Fruit fly (Drosophila melanogaster): ENCODE results near the gene Spn.

Spn gene

dm6 chr3L:2482941-2483541 lies 71.1 kb downstream of the Spn start:
- no peak for TF ChIP-seq CG14655 (GFP tag; optimal IDR thresholded peaks at IDR 0.05)
- TF ChIP-seq Pif1B (GFP tag; optimal IDR thresholded peaks at IDR 0.05), result no peak
- TF ChIP-seq CG34367 (tag; optimal IDR thresholded peaks at IDR 0.05), result no peak
- TF ChIP-seq Snoo (tag; optimal IDR thresholded peaks at IDR 0.05), result no peak
- TF ChIP-seq CG13204 (GFP tag; optimal IDR thresholded peaks at IDR 0.05), result no peak
- TF ChIP-seq CG8159 (tag; optimal IDR thresholded peaks at IDR 0.05), result no peak
- no peak for TF ChIP-seq CG10348 (GFP tag; IDR thresholded peaks at IDR 0.05)
- no peak for TF ChIP-seq CG8301 (tag; optimal IDR thresholded peaks at IDR 0.05)
- TF ChIP-seq EcR (GFP tag; optimal IDR thresholded peaks at IDR 0.05), result no peak
- no peak for TF ChIP-seq CG4496 (GFP tag; IDR thresholded peaks at IDR 0.05)
- TF ChIP-seq D1 (tag; optimal IDR thresholded peaks at IDR 0.05), result no peak
- no peak for TF ChIP-seq CG12605 (GFP tag; IDR thresholded peaks at IDR 0.05)
- no peak for TF ChIP-seq gl (tag; optimal IDR thresholded peaks at IDR 0.05)
- no peak for TF ChIP-seq CG17806 (tag; optimal IDR thresholded peaks at IDR 0.05)
- no peak for TF ChIP-seq rn (GFP tag; IDR thresholded peaks at IDR 0.05)
- no peak for TF ChIP-seq fd96Ca (GFP tag; IDR thresholded peaks at IDR 0.05)

dm6 chr3L:2481470-2481869 lies 72.6 kb downstream of the Spn start:
- peak; percentile 48 for TF ChIP-seq CG8159 (tag; optimal IDR thresholded peaks at IDR 0.05)
- TF ChIP-seq CG8301 (tag; optimal IDR thresholded peaks at IDR 0.05), result peak; percentile 18
- TF ChIP-seq CG9948 (tag; optimal IDR thresholded peaks at IDR 0.05), result peak; percentile 29
- TF ChIP-seq fd96Ca (GFP tag; IDR thresholded peaks at IDR 0.05), result peak; percentile 56; the same call in 1 of the 3 replicates
- TF ChIP-seq CG4496 (GFP tag; IDR thresholded peaks at IDR 0.05), result peak; percentile 49; the same call in 2 of the 3 replicates
- no peak for TF ChIP-seq D1 (tag; optimal IDR thresholded peaks at IDR 0.05)
- TF ChIP-seq CG12605 (GFP tag; IDR thresholded peaks at IDR 0.05), result no peak
- no peak for TF ChIP-seq CG13204 (GFP tag; optimal IDR thresholded peaks at IDR 0.05)
- no peak for TF ChIP-seq gl (tag; optimal IDR thresholded peaks at IDR 0.05)
- peak; percentile 28 for TF ChIP-seq CG15710 (tag; optimal IDR thresholded peaks at IDR 0.05)
- TF ChIP-seq EcR (GFP tag; optimal IDR thresholded peaks at IDR 0.05), result no peak
- peak; percentile 26; the same call in 1 of the 2 replicates for TF ChIP-seq CG32121 (GFP tag; IDR thresholded peaks at IDR 0.05)
- TF ChIP-seq CG17806 (tag; optimal IDR thresholded peaks at IDR 0.05), result peak; percentile 50
- no peak for TF ChIP-seq CG10348 (GFP tag; IDR thresholded peaks at IDR 0.05)
- TF ChIP-seq Pif1B (GFP tag; optimal IDR thresholded peaks at IDR 0.05), result peak; percentile 64
- peak; percentile 25 for TF ChIP-seq CG14655 (GFP tag; optimal IDR thresholded peaks at IDR 0.05)
- peak; percentile 38; the same call in 1 of the 2 replicates for TF ChIP-seq Ets98B (GFP tag; IDR thresholded peaks at IDR 0.05)
- peak; percentile 51; the same call in 1 of the 2 replicates for TF ChIP-seq rn (GFP tag; IDR thresholded peaks at IDR 0.05)
- no peak for TF ChIP-seq Snoo (tag; optimal IDR thresholded peaks at IDR 0.05)
- TF ChIP-seq Pif1A (GFP tag; optimal IDR thresholded peaks at IDR 0.05), result peak; percentile 52
- no peak for TF ChIP-seq CG34367 (tag; optimal IDR thresholded peaks at IDR 0.05)

DNA sequence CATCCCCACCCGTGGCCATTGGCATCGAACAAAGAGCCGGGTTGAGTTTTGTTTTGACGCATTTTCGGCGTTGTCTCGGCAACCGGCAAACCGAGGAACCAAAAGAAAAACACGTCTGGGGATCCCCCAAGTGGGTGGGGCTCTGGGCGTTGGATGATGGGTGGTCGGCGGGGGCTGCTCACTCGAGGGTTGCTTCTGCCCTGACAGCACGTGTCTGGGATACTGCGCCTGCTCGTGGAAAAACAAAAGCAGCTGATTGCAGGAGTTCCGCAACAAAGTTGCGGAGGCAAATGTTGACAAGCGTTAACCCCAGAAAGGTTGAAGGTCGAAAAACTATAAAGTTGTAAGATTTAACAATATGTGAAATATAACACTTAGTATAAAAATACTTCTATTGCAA lies 73.6 kb downstream of the Spn start:
- no peak for TF ChIP-seq CG8159 (tag; optimal IDR thresholded peaks at IDR 0.05)
- TF ChIP-seq CG14655 (GFP tag; optimal IDR thresholded peaks at IDR 0.05), result no peak
- TF ChIP-seq CG10348 (GFP tag; IDR thresholded peaks at IDR 0.05), result no peak
- TF ChIP-seq CG32121 (GFP tag; IDR thresholded peaks at IDR 0.05), result no peak
- TF ChIP-seq Pif1B (GFP tag; optimal IDR thresholded peaks at IDR 0.05), result no peak
- TF ChIP-seq Ets98B (GFP tag; IDR thresholded peaks at IDR 0.05), result no peak
- TF ChIP-seq Pif1A (GFP tag; optimal IDR thresholded peaks at IDR 0.05), result no peak
- no peak for TF ChIP-seq CG34367 (tag; optimal IDR thresholded peaks at IDR 0.05)
- TF ChIP-seq CG8301 (tag; optimal IDR thresholded peaks at IDR 0.05), result no peak
- TF ChIP-seq D1 (tag; optimal IDR thresholded peaks at IDR 0.05), result no peak
- no peak for TF ChIP-seq rn (GFP tag; IDR thresholded peaks at IDR 0.05)
- no peak for TF ChIP-seq CG13204 (GFP tag; optimal IDR thresholded peaks at IDR 0.05)
- TF ChIP-seq CG15710 (tag; optimal IDR thresholded peaks at IDR 0.05), result no peak
- no peak for TF ChIP-seq Snoo (tag; optimal IDR thresholded peaks at IDR 0.05)
- TF ChIP-seq fd96Ca (GFP tag; IDR thresholded peaks at IDR 0.05), result no peak
- TF ChIP-seq gl (tag; optimal IDR thresholded peaks at IDR 0.05), result no peak
- TF ChIP-seq CG17806 (tag; optimal IDR thresholded peaks at IDR 0.05), result no peak
- TF ChIP-seq EcR (GFP tag; optimal IDR thresholded peaks at IDR 0.05), result no peak
- TF ChIP-seq CG9948 (tag; optimal IDR thresholded peaks at IDR 0.05), result no peak
- no peak for TF ChIP-seq CG12605 (GFP tag; IDR thresholded peaks at IDR 0.05)

- TF ChIP-seq CG4496 (GFP tag; IDR thresholded peaks at IDR 0.05) (peak; percentile 74; the same call in 2 of the 3 replicates), CG14655 (GFP tag; optimal IDR thresholded peaks at IDR 0.05) (peak; percentile 89), EcR (GFP tag; optimal IDR thresholded peaks at IDR 0.05) (peak; percentile 100), Ets98B (GFP tag; IDR thresholded peaks at IDR 0.05) (peak; percentile 29), CG8301 (tag; optimal IDR thresholded peaks at IDR 0.05) (peak; percentile 81), CG15710 (tag; optimal IDR thresholded peaks at IDR 0.05) (peak; percentile 94), CG8159 (tag; optimal IDR thresholded peaks at IDR 0.05) (peak; percentile 97), CG17806 (tag; optimal IDR thresholded peaks at IDR 0.05) (peak; percentile 95), CG13204 (GFP tag; optimal IDR thresholded peaks at IDR 0.05) (peak; percentile 74), gl (tag; optimal IDR thresholded peaks at IDR 0.05) (peak; percentile 84), CG9948 (tag; optimal IDR thresholded peaks at IDR 0.05) (peak; percentile 88), CG32121 (GFP tag; IDR thresholded peaks at IDR 0.05) (peak; percentile 53; the same call in 1 of the 2 replicates), D1 (tag; optimal IDR thresholded peaks at IDR 0.05) (peak; percentile 88), Snoo (tag; optimal IDR thresholded peaks at IDR 0.05) (peak; percentile 75), CG34367 (tag; optimal IDR thresholded peaks at IDR 0.05) (peak; percentile 84), CG12605 (GFP tag; IDR thresholded peaks at IDR 0.05) (peak; percentile 67), rn (GFP tag; IDR thresholded peaks at IDR 0.05) (peak; percentile 20; the same call in 1 of the 2 replicates), Pif1A (GFP tag; optimal IDR thresholded peaks at IDR 0.05) (peak; percentile 84), fd96Ca (GFP tag; IDR thresholded peaks at IDR 0.05) (no peak), CG10348 (GFP tag; IDR thresholded peaks at IDR 0.05) (no peak), Pif1B (GFP tag; optimal IDR thresholded peaks at IDR 0.05) (peak; percentile 71)
Observed at dm6 chr3L:2479250-2479649, 74.8 kb downstream of the Spn start.

All from whole organism, pupa.